Fruit fly (Drosophila melanogaster): ENCODE data around the gene CG42342.

Gene CG42342

DNA sequence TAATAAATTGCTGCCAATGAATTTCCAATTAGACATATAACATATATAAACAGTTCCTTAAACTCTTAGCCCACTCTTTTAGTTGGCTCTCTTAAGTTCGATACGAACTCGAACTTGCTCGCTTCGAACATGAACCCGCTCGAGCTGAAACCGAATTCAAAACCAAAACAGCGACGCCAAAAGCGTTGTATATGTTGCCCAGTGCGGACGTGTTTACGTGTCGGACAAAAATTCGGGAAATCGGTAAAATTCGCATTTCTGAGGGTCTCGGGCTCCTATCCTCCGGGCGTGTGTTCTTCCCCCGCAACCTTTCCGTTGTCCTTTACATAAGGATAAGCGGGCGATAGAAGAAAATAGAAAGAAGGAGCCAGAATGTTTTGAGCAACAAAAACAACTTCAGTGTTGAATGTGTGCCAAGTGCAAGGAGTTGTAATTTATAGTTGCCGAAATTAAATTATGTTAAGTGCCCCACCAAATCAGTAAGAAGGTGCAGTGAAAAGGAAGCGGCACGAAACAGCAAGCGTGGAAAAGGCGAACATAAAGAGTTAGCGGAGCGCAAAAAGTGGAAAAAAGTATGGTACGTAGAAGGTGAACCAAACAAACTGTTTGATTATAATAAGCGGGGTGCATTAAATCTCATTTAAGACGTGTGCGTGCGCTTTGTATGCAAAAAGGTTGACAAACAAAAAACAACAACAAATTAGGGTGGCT, at the start of gene CG42342:
Gene CG42342 (plus strand): TSS at position 176 of the 711 bp plus-strand sequence.
- no peak for TF ChIP-seq CG17801 (GFP tag; optimal IDR thresholded peaks at IDR 0.05; ENCODE audit: partially characterized antibody)

DNA sequence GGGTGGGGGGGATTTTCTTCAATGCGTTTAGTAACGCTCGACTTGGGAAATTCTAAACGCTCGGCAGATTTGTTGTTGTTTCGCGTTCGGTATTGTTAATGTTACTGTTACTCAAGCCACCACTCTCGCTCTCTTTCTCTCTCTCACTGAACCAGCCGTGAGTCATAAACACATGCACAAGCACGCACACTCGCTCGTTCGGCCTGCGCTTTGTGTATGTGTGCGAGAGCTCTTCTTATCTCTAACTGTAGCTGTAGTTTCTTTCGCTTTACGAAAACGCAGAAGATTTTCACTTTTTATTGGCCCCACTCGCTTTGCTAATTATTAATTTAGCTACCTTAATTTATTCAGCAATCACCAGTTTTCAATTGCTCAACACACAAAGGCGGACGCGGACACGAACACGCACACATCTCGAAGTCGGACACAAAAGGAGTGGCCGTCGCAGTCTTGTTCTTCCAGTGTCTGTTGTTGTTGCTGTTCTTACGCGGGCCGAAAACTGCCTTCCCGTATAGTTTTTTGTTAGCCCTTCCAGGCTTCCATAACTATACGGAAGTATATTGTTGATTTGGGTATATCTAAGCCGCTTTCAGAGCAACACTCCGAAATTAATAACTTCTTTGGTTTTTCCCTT, 49.5 kb upstream of the CG42342 start:
- peak; percentile 39 for TF ChIP-seq CG17801 (GFP tag; optimal IDR thresholded peaks at IDR 0.05; ENCODE audit: partially characterized antibody)

DNA sequence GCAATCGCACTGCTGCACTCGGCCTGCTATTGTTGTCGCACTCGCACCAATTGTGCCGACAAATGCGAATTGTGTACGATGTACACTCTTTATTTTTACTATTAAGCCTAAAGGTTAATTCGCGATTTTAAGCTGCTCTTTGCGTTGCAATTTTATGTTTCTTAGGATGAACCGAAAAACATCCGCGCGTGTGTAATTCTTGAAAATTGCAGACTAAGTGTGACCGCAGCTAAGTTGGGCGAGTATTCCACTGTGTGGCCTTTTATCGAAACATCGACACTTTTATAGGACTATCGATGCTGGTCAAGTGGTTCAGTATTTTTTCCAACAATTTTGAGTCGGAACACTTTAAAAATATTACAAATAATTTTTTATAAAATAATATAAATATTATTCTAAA, 49.0 kb upstream of the CG42342 start, which contains the start of gene Pak3:
Gene Pak3 (minus strand): TSS at position 225 of the 400 bp plus-strand sequence.
- TF ChIP-seq CG17801 (GFP tag; optimal IDR thresholded peaks at IDR 0.05; ENCODE audit: partially characterized antibody), result peak; percentile 1

DNA sequence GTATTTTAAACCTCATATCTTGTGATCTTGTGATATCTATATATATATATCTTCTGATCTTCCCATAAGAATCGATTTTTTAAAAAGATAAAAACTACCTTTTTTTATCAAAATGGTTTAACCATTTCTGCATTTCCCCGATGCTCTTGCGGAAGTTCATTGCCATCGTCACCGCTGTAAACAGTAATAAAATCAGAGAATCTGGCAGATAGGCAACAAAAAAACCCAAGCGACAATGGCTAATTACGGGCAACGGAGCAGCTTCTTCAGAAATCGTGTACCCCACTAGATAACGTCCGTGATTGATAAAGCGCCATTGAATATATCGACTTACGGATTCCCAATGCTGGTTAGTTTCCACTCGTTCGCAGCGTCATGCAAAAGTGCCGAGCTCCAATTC, 48.4 kb upstream of the CG42342 start, which contains the start of gene CG10405:
Gene CG10405 (plus strand): TSS at position 301 of the 400 bp plus-strand sequence.
- no peak for TF ChIP-seq CG17801 (GFP tag; optimal IDR thresholded peaks at IDR 0.05; ENCODE audit: partially characterized antibody)

DNA sequence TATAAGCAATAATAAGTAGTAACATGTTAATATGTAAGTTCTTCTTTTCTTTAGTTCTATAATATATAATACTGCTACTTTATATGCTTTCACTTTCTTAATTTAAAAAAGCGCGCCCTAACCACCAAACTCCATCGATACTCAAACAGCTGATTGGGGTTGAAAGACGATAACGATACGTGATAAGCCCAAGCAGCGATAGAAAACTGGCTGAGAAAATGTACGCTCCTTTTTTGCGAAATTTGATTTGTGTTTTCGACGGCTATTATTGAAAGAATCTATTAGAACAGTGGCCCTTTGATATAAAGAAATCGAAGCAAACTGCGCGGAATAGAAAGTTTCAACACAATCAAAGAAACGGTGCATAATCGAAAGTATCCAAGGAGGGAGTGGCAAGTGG, 46.7 kb upstream of the CG42342 start, which contains the start of gene CG14883:
Gene CG14883 (plus strand): TSS at position 178 of the 400 bp plus-strand sequence.
- no peak for TF ChIP-seq CG17801 (GFP tag; optimal IDR thresholded peaks at IDR 0.05; ENCODE audit: partially characterized antibody)

DNA sequence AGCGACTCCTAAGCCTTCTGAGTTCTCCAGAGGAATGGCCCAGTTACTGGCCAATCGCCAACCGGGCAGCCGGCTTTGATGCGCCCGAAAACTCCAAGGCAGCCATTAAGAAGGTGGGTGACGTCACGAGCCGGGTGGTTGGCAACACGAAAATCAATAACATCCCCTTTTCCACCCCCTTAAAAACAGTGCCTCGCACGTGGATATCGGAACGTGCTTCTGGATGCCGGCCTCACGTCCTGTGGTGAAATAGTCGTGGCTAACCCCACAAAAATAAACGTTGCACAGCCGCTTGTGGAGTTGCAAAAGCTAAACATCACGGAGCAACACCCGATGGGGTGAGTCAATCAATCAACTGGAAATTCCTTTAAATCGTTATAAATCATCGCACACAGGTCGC, 46.0 kb upstream of the CG42342 start:
- TF ChIP-seq CG17801 (GFP tag; optimal IDR thresholded peaks at IDR 0.05; ENCODE audit: partially characterized antibody), result no peak

DNA sequence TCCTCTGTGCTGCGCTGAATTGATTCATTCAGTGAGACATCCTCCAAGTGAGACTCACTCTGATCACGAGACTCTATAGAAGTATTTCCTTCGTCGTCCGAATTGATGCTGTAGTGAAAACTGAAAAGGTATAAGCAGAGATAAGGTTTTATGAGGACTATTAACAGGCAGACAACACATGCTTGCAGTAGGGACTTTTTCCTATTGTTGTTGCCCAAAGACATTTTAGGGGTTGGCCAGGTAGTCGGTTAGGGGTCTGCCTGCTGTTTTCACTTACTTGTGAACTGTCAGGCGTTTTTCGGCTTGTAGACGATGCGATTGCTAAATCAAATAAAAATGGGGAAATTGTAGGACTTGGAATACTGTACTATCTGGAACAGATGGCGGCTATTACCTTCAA, 34.0 kb upstream of the CG42342 start:
- no peak for TF ChIP-seq CG17801 (GFP tag; optimal IDR thresholded peaks at IDR 0.05; ENCODE audit: partially characterized antibody)

DNA sequence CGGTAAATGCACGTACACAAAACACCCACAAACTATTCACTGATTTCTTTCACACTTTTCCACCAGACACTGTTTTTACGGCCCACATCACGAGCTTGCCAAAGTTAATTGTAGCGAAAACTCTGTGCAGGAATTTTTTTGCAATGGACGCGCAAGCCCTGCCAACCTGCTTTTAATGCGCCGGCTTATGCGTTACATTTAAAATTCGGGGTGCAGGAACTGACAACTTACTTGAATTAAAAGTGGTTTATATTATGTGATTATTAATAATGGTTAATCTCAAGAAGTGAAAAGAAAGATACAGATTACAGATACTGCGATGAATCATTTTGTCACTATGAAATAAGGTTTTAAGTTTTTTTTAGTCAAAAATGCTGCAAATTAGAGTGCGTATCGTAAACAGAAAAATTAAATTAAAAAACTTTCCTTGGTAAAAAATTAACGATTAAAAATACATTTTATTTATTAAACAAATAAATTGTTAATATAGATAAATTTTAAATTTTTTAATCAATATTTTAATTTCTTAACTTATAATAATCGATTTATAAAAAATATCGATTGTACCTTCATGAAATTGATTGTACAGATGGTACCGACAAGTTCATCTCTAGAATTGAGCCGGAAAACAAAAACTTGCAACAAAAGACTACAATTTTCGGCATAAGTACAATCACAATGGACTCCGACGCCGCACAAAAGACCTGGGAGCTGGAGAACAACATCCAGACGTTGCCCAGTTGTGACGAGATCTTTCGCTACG, 32.9 kb upstream of the CG42342 start, which contains the start of the genes CG42232 and CSN5:
Gene CG42232 (minus strand): TSS at position 163 of the 763 bp plus-strand sequence.
Gene CSN5 (plus strand): TSS at position 599 of the 763 bp plus-strand sequence.
- peak; percentile 16 for TF ChIP-seq CG17801 (GFP tag; optimal IDR thresholded peaks at IDR 0.05; ENCODE audit: partially characterized antibody)

DNA sequence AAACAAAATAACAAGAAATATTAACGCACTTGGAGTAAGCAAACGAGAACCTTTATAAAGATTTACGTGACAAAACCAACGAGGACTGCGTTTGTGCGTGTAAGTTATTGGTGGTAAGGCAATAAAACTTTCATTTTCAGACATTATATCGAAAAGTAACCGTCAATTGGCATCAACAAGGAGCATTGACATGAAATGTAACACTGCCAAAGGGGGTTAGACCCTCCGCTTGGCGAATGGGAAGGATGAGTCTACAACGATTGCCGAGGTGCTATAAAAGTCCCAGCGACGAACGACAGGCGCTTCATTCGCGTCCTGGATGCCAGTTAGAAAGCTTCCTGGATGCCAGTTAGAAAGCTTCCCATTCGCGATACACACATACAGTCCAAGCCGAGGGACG, 30.3 kb upstream of the CG42342 start, which contains the start of gene Gyc89Da:
Gene Gyc89Da (plus strand): TSS at position 301 of the 400 bp plus-strand sequence.
- TF ChIP-seq CG17801 (GFP tag; optimal IDR thresholded peaks at IDR 0.05; ENCODE audit: partially characterized antibody), result no peak

DNA sequence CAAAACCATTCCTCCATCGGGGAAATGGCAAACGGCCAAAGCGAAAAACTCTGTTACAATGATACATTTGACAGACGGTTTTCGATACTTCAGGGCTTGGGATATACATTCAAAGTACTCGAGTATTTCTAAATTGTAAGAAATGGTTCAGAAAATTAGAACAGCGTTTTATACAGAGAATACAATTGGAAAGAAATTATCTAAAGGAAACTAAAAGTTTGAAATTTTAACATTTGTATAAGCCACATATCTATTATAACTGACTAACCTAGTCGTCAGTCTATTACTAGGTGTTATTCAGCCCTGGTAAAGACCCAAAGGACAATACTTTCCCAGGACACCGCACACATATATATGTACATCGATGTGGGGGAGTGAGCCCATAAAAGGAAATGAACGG, 26.1 kb upstream of the CG42342 start:
- TF ChIP-seq CG17801 (GFP tag; optimal IDR thresholded peaks at IDR 0.05; ENCODE audit: partially characterized antibody), result no peak

DNA sequence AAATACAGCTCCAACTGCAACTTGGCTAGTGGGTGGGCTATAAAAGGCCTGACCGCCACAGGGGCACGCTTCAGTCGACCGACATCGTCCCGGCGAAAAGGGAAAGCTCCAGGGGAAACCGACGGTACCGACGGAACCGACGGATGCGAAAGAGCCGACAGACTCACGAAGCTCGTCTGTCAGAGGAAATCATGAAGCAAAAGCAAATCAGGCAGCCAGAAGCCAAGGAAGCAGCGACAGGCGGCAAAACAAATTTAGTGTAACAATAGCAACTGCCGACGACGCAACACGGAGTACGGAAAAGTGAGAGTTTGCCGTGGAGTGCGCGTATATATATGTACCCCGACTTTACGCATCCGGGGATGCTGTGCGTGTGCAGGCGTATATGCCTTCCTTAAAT, 25.5 kb upstream of the CG42342 start, which contains the start of gene Gyc89Db:
Gene Gyc89Db (plus strand): TSS at position 78 of the 400 bp plus-strand sequence.
- TF ChIP-seq CG17801 (GFP tag; optimal IDR thresholded peaks at IDR 0.05; ENCODE audit: partially characterized antibody), result no peak

DNA sequence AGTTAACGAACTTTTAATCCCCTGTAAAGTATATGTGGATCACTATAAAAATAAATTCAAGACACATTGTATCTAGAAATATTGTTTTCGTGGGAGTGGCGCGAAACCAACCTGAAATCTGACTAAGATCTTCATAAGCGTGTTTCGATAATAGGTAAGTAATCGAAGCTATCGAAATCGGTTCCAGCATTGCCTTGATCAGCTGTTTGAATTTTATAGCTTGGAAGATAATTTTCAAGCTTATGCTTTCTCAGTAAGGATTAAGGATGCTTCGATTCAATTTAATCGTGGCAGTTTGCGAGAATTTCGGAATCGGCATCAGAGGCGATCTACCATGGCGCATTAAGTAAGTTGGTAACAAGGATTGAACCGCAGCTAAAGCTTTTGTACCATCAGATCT, 21.6 kb upstream of the CG42342 start, which contains the start of gene Dhfr:
Gene Dhfr (plus strand): TSS at position 173 of the 400 bp plus-strand sequence.
- no peak for TF ChIP-seq CG17801 (GFP tag; optimal IDR thresholded peaks at IDR 0.05; ENCODE audit: partially characterized antibody)

DNA sequence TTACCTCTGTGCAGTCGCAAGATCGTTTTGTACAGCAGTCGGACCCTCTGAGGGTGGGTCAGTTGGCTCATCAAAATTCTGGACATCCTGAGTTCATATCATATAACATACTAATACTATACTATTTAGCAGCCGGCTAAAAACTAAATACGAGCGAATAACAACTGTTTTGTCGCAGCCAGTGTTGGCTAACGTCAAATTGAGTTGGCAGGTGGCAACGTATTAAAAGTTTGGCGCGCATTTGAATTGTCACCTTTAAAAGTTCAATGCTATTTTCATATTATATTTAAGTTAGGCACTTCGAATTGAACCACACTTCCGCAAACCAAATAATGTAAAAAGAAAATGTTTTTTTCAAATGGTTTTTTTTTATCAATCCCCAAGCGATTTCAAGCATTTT, 20.3 kb upstream of the CG42342 start, which contains the start of gene Sdhaf3:
Gene Sdhaf3 (minus strand): TSS at position 177 of the 400 bp plus-strand sequence.
- TF ChIP-seq CG17801 (GFP tag; optimal IDR thresholded peaks at IDR 0.05; ENCODE audit: partially characterized antibody), result no peak

DNA sequence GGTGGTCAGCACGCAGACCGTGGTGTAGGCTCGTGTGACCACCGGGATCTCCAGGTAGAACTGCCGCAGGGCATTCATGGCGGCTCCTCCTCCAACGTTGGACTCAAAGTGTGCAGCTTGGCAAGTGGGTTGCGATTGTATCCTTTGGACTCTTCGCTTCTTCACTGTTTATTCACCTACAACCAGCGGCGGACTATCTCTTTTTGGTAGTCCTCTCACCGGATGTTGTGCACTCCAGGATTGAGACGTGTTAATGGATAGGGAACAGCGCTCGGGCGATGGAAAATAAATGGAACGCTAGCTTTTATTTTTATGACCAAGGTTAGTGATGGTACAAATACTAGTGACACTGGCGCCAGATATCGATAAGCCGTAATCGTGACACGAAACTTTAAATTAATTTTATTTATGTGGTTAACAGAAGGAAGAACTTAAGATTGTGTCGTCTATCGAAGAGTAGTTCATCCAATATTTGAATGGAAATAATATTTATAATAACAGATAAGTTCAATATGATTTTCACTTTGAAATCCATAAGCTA, 18.6 kb upstream of the CG42342 start, which contains the start of gene Der-2:
Gene Der-2 (minus strand): TSS at position 347 of the 541 bp plus-strand sequence.
- TF ChIP-seq CG17801 (GFP tag; optimal IDR thresholded peaks at IDR 0.05; ENCODE audit: partially characterized antibody), result peak; percentile 31

Data from ovary, adult (tissue).